Fruit fly (Drosophila melanogaster): ENCODE results near the gene sturkopf.

Gene sturkopf

dm6 chr3L:1335428-1335764 is 22.2 kb upstream of the sturkopf start:
- TF ChIP-seq CG17359 (tag; optimal IDR thresholded peaks at IDR 0.05) (peak; percentile 39), CG12769 (tag; optimal IDR thresholded peaks at IDR 0.05) (peak; percentile 58), H2.0 (GFP tag; IDR thresholded peaks at IDR 0.05) (peak; percentile 55), ham (GFP tag; IDR thresholded peaks at IDR 0.05) (no peak), chif (GFP tag; optimal IDR thresholded peaks at IDR 0.05) (no peak), CG1792 (GFP tag; optimal IDR thresholded peaks at IDR 0.05) (no peak), onecut (GFP tag; IDR thresholded peaks at IDR 0.05) (peak; percentile 18; the same call in 1 of the 2 replicates), mam (GFP tag; optimal IDR thresholded peaks at IDR 0.05) (peak; percentile 56), CG34376 (GFP tag; optimal IDR thresholded peaks at IDR 0.05) (no peak), CG7987 (GFP tag; optimal IDR thresholded peaks at IDR 0.05) (no peak), cg (GFP tag; optimal IDR thresholded peaks at IDR 0.05) (no peak), Dad (GFP tag; optimal IDR thresholded peaks at IDR 0.05) (no peak), Abd-B (GFP tag; optimal IDR thresholded peaks at IDR 0.05) (no peak), HLH3B (GFP tag; IDR thresholded peaks at IDR 0.05) (peak; percentile 47; the same call in 1 of the 2 replicates), sens-2 (GFP tag; IDR thresholded peaks at IDR 0.05) (no peak), CG12391 (tag; optimal IDR thresholded peaks at IDR 0.05) (peak; percentile 21), gro (GFP tag; optimal IDR thresholded peaks at IDR 0.05) (peak; percentile 40), pum (GFP tag; optimal IDR thresholded peaks at IDR 0.05) (peak; percentile 6), psq (GFP tag; optimal IDR thresholded peaks at IDR 0.05) (no peak), Hr3 (GFP tag; optimal IDR thresholded peaks at IDR 0.05) (no peak), E2f1 (GFP tag; IDR thresholded peaks at IDR 0.05) (peak; percentile 34; the same call in 1 of the 2 replicates), tap (tag; optimal IDR thresholded peaks at IDR 0.05) (no peak), CG13287 (GFP tag; IDR thresholded peaks at IDR 0.05; ENCODE audit: partially characterized antibody) (no peak), bigmax (GFP tag; optimal IDR thresholded peaks at IDR 0.05) (no peak), Lpt (GFP tag; optimal IDR thresholded peaks at IDR 0.05) (no peak), CG12744 (GFP tag; optimal IDR thresholded peaks at IDR 0.05) (no peak), CG7372 (GFP tag; IDR thresholded peaks at IDR 0.05) (no peak), sqz (GFP tag; optimal IDR thresholded peaks at IDR 0.05) (no peak), nerfin-2 (GFP tag; IDR thresholded peaks at IDR 0.05; ENCODE audit: partially characterized antibody) (no peak), Sry-δ (GFP tag; optimal IDR thresholded peaks at IDR 0.05) (peak; percentile 10), CG30431 (GFP tag; optimal IDR thresholded peaks at IDR 0.05) (no peak), CG1233 (GFP tag; optimal IDR thresholded peaks at IDR 0.05) (no peak), cwo (GFP tag; optimal IDR thresholded peaks at IDR 0.05) (peak; percentile 25), Sox100B (GFP tag; optimal IDR thresholded peaks at IDR 0.05) (no peak), CG5953 (GFP tag; IDR thresholded peaks at IDR 0.05) (no peak), her (GFP tag; optimal IDR thresholded peaks at IDR 0.05) (peak; percentile 64), NC2α (GFP tag; optimal IDR thresholded peaks at IDR 0.05) (no peak), pnt (GFP tag; optimal IDR thresholded peaks at IDR 0.05) (peak; percentile 37), Med (GFP tag) (peak; percentile 94), bowl (GFP tag; IDR thresholded peaks at IDR 0.05) (peak; percentile 49; the same call in 1 of the 2 replicates), bab2 (GFP tag; optimal IDR thresholded peaks at IDR 0.05) (peak; percentile 40), nau (GFP tag; optimal IDR thresholded peaks at IDR 0.05) (no peak), CG10321 (GFP tag; IDR thresholded peaks at IDR 0.05) (no peak), CG34422 (GFP tag; IDR thresholded peaks at IDR 0.05) (no peak), CG13123 (GFP tag; optimal IDR thresholded peaks at IDR 0.05) (no peak), CG10209 (GFP tag; optimal IDR thresholded peaks at IDR 0.05) (peak; percentile 35), shn (GFP tag; optimal IDR thresholded peaks at IDR 0.05) (peak; percentile 32), CG12299 (tag; optimal IDR thresholded peaks at IDR 0.05) (no peak), CG17802 (tag; optimal IDR thresholded peaks at IDR 0.05) (no peak), tna (GFP tag; IDR thresholded peaks at IDR 0.05; ENCODE audit: partially characterized antibody) (no peak), al (GFP tag; IDR thresholded peaks at IDR 0.05) (peak; percentile 61), unc-4 (GFP tag; IDR thresholded peaks at IDR 0.05; ENCODE audit: partially characterized antibody) (no peak)

All from whole organism, embryonic.